Fruit fly (Drosophila melanogaster): Measurements from ENCODE around the gene Muc14A.
A peak's percentile ranks its signal among the peaks of the same experiment; 100 is the strongest.

Muc14A gene

DNA sequence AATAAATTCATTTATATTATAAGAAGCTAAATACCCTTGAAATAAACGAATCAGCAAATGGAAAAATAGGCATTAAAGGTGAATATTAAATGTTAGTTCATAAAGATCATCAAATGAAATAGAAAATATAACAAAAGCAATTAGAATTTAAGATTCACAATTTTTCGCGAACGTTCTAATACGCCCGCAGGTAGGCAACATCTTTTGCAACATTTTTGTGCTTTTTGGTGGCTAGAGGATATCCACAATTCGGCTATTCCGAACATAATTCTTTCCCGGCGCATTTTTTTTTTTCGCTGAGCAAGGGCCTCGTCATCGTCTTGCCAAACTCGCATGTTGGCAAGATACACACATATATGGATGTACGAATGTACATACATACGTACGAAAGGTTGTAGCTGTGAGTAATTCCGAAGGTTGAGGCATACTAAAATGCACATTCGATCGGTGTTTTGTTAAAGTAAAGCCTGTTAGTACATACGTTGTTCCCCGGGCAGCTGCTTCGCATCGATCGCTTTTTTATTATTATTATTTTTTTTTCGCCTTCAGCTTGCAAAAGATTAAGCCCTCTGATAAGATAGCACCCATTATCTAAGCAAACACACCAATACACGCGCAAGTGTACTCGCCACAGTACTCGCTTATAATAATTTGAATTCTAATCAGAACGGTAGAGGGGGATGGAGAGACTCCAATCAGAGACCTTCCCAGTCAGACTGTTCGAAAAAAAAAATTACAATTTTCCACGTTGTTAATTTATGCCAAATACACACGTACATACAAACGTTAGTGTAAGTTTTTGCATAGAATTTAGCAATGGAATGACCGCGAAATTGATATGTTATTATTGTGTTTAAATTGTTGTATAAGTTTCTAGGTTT, 93.7 kb downstream of the Muc14A start:
- TF ChIP-seq CG14711 (tag; optimal IDR thresholded peaks at IDR 0.05), result peak; percentile 7
- no peak for TF ChIP-seq toe (GFP tag; optimal IDR thresholded peaks at IDR 0.05)
- no peak for TF ChIP-seq Hr96 (GFP tag; optimal IDR thresholded peaks at IDR 0.05)
- peak; percentile 59 for TF ChIP-seq CG11617 (GFP tag; optimal IDR thresholded peaks at IDR 0.05)
- TF ChIP-seq Mnt (GFP tag; optimal IDR thresholded peaks at IDR 0.05), result peak; percentile 21
- peak; percentile 23 for TF ChIP-seq CG33017 (tag; optimal IDR thresholded peaks at IDR 0.05)
- peak; percentile 8 for TF ChIP-seq pad (GFP tag; optimal IDR thresholded peaks at IDR 0.05)
- no peak for TF ChIP-seq ovo (GFP tag; optimal IDR thresholded peaks at IDR 0.05)
- TF ChIP-seq CG7045 (GFP tag; optimal IDR thresholded peaks at IDR 0.05), result no peak
- TF ChIP-seq Crg-1 (GFP tag; optimal IDR thresholded peaks at IDR 0.05), result no peak
- peak; percentile 46 for TF ChIP-seq bab1 (GFP tag; optimal IDR thresholded peaks at IDR 0.05)
- peak; percentile 98 for TF ChIP-seq tj (GFP tag; optimal IDR thresholded peaks at IDR 0.05)
- peak; percentile 37 for TF ChIP-seq CG7101 (tag; optimal IDR thresholded peaks at IDR 0.05)
- no peak for TF ChIP-seq cnc (optimal IDR thresholded peaks at IDR 0.05)
- no peak for TF ChIP-seq Clk (GFP tag; optimal IDR thresholded peaks at IDR 0.05)
- no peak for TF ChIP-seq CG12768 (GFP tag; optimal IDR thresholded peaks at IDR 0.05)
- TF ChIP-seq CG1620 (GFP tag; optimal IDR thresholded peaks at IDR 0.05), result no peak
- no peak for TF ChIP-seq CG5204 (GFP tag; optimal IDR thresholded peaks at IDR 0.05)
- TF ChIP-seq kay (GFP tag; ENCODE audit: borderline replicate concordance), result peak; percentile 74
- peak; percentile 34 for TF ChIP-seq cic (GFP tag; optimal IDR thresholded peaks at IDR 0.05)

DNA sequence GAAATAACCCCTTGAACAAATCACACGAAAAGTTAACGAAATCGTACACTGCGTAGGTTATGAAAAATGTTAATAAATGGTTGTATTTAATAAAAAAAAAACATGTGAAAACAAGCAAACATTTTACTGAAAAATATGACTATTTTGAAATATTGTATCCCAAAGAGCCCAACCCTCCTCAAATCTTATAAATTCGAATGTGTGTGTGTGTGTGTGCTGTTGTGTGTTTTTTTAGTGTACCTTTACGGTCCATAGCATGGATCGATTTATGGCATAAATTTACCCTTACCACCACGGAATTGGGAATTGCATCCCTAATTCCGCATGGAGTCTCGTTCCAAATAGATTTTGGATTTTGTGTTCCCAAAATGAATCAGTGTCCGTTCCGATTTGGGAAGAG, 94.6 kb downstream of the Muc14A start:
- TF ChIP-seq ovo (GFP tag; optimal IDR thresholded peaks at IDR 0.05) (no peak), Clk (GFP tag; optimal IDR thresholded peaks at IDR 0.05) (no peak), tj (GFP tag; optimal IDR thresholded peaks at IDR 0.05) (no peak), cnc (optimal IDR thresholded peaks at IDR 0.05) (no peak), bab1 (GFP tag; optimal IDR thresholded peaks at IDR 0.05) (no peak), cic (GFP tag; optimal IDR thresholded peaks at IDR 0.05) (no peak), Hr96 (GFP tag; optimal IDR thresholded peaks at IDR 0.05) (no peak), Crg-1 (GFP tag; optimal IDR thresholded peaks at IDR 0.05) (no peak), CG5204 (GFP tag; optimal IDR thresholded peaks at IDR 0.05) (no peak), kay (GFP tag; ENCODE audit: borderline replicate concordance) (no peak), pad (GFP tag; optimal IDR thresholded peaks at IDR 0.05) (no peak), CG7045 (GFP tag; optimal IDR thresholded peaks at IDR 0.05) (no peak), CG33017 (tag; optimal IDR thresholded peaks at IDR 0.05) (no peak), CG1620 (GFP tag; optimal IDR thresholded peaks at IDR 0.05) (no peak), Mnt (GFP tag; optimal IDR thresholded peaks at IDR 0.05) (no peak), CG12768 (GFP tag; optimal IDR thresholded peaks at IDR 0.05) (no peak), CG11617 (GFP tag; optimal IDR thresholded peaks at IDR 0.05) (no peak), CG7101 (tag; optimal IDR thresholded peaks at IDR 0.05) (no peak), CG14711 (tag; optimal IDR thresholded peaks at IDR 0.05) (no peak)

dm6 chrX:16104056-16104737, 95.3 kb downstream of the Muc14A start:
- TF ChIP-seq CG5204 (GFP tag; optimal IDR thresholded peaks at IDR 0.05) (no peak), tj (GFP tag; optimal IDR thresholded peaks at IDR 0.05) (peak; percentile 74), bab1 (GFP tag; optimal IDR thresholded peaks at IDR 0.05) (no peak)

dm6 chrX:16104738-16105426, 96.0 kb downstream of the Muc14A start, which contains the start of the genes CG42353 and CG42354:
Gene CG42353 (minus strand): TSS chrX:16104946.
Gene CG42354 (minus strand): TSS chrX:16104946.
- TF ChIP-seq CG14711 (tag; optimal IDR thresholded peaks at IDR 0.05) (peak; percentile 89), toe (GFP tag; optimal IDR thresholded peaks at IDR 0.05) (peak; percentile 70), CG11617 (GFP tag; optimal IDR thresholded peaks at IDR 0.05) (peak; percentile 89), CG5204 (GFP tag; optimal IDR thresholded peaks at IDR 0.05) (peak; percentile 87), Hr96 (GFP tag; optimal IDR thresholded peaks at IDR 0.05) (peak; percentile 78), CG7045 (GFP tag; optimal IDR thresholded peaks at IDR 0.05) (peak; percentile 86), CG1620 (GFP tag; optimal IDR thresholded peaks at IDR 0.05) (peak; percentile 80), CG33017 (tag; optimal IDR thresholded peaks at IDR 0.05) (peak; percentile 90), Crg-1 (GFP tag; optimal IDR thresholded peaks at IDR 0.05) (peak; percentile 57), CG7101 (tag; optimal IDR thresholded peaks at IDR 0.05) (peak; percentile 93), cnc (optimal IDR thresholded peaks at IDR 0.05) (no peak), Clk (GFP tag; optimal IDR thresholded peaks at IDR 0.05) (peak; percentile 77), tj (GFP tag; optimal IDR thresholded peaks at IDR 0.05) (peak; percentile 46), kay (GFP tag; ENCODE audit: borderline replicate concordance) (peak; percentile 85), ovo (GFP tag; optimal IDR thresholded peaks at IDR 0.05) (peak; percentile 76), Mnt (GFP tag; optimal IDR thresholded peaks at IDR 0.05) (peak; percentile 55), cic (GFP tag; optimal IDR thresholded peaks at IDR 0.05) (peak; percentile 57), pad (GFP tag; optimal IDR thresholded peaks at IDR 0.05) (peak; percentile 81), CG12768 (GFP tag; optimal IDR thresholded peaks at IDR 0.05) (peak; percentile 82), bab1 (GFP tag; optimal IDR thresholded peaks at IDR 0.05) (peak; percentile 89)

- TF ChIP-seq ovo (GFP tag; optimal IDR thresholded peaks at IDR 0.05) (no peak), Mnt (GFP tag; optimal IDR thresholded peaks at IDR 0.05) (peak; percentile 1), bab1 (GFP tag; optimal IDR thresholded peaks at IDR 0.05) (peak; percentile 45), CG7101 (tag; optimal IDR thresholded peaks at IDR 0.05) (peak; percentile 0), CG1620 (GFP tag; optimal IDR thresholded peaks at IDR 0.05) (peak; percentile 24), Crg-1 (GFP tag; optimal IDR thresholded peaks at IDR 0.05) (peak; percentile 15), CG12768 (GFP tag; optimal IDR thresholded peaks at IDR 0.05) (no peak), CG11617 (GFP tag; optimal IDR thresholded peaks at IDR 0.05) (no peak), tj (GFP tag; optimal IDR thresholded peaks at IDR 0.05) (peak; percentile 45), toe (GFP tag; optimal IDR thresholded peaks at IDR 0.05) (peak; percentile 22), CG14711 (tag; optimal IDR thresholded peaks at IDR 0.05) (no peak), Hr96 (GFP tag; optimal IDR thresholded peaks at IDR 0.05) (peak; percentile 24), Clk (GFP tag; optimal IDR thresholded peaks at IDR 0.05) (no peak)
These were observed 96.8 kb downstream of the Muc14A start for dm6 chrX:16105715-16106114.

Data from whole organism, adult.